Worm (Caenorhabditis elegans) whole organism, L4 larva: ENCODE results near the gene nspe-3.

Experiments used
- F10B5.3 ChIP-seq: sonication (generic microtip); optimal IDR thresholded peaks from 2 replicates; lab custom pipeline; 2016; ENCODE audit warnings: mild to moderate bottlenecking, missing genetic modification characterization, missing compliant biosample characterization
- F37D6.2 ChIP-seq: sonication (generic microtip); optimal IDR thresholded peaks from 2 replicates; lab custom pipeline; 2016; ENCODE audit warnings: mild to moderate bottlenecking, missing genetic modification characterization, missing compliant biosample characterization
- F44E2.7 ChIP-seq: fragments of 200-800 bp; sonication (Bioruptor generic); IDR thresholded peaks from 2 replicates; pipeline ENCODE4 v2.1.2; 2022; ENCODE audit warnings: missing genetic modification characterization, missing compliant biosample characterization
- R02D3.7 ChIP-seq: fragments of 150-350 bp; sonication (generic microtip); optimal IDR thresholded peaks from 3 replicates; lab custom pipeline; 2014; ENCODE audit warnings: missing biosample characterization, missing genetic modification characterization
- T20F7.1 ChIP-seq: fragments of 200-800 bp; sonication (Bioruptor generic); optimal IDR thresholded peaks from 2 replicates; lab custom pipeline; 2018; ENCODE audit warnings: mild to moderate bottlenecking, missing genetic modification characterization, missing compliant biosample characterization
- T26A8.4 ChIP-seq: fragments of 200-800 bp; sonication (Bioruptor generic); IDR thresholded peaks from 2 replicates; pipeline ENCODE4 v1.3.6; 2022; ENCODE audit warnings: missing genetic modification characterization, missing compliant biosample characterization
- Y105C5A.15 ChIP-seq: fragments of 200-800 bp; sonication (Bioruptor generic); IDR thresholded peaks from 2 replicates; pipeline ENCODE4 v1.3.6; 2022; ENCODE audit warnings: missing genetic modification characterization, missing compliant biosample characterization
- Y48G9A.11 ChIP-seq: fragments of 200-800 bp; sonication (Bioruptor generic); IDR thresholded peaks from 2 replicates; pipeline ENCODE4 v1.3.6; 2022; ENCODE audit warnings: missing genetic modification reagents, missing genetic modification characterization, missing compliant biosample characterization
- Y75B8A.6 ChIP-seq: fragments of 200-800 bp; sonication (Bioruptor generic); IDR thresholded peaks from 2 replicates; pipeline ENCODE4 v1.3.6; 2022; ENCODE audit warnings: missing genetic modification reagents, missing genetic modification characterization, missing compliant biosample characterization
- ZK546.5 ChIP-seq, 2 experiments: sonication (generic microtip); optimal IDR thresholded peaks; 2 replicates each; lab custom pipeline; 2017; ENCODE audit warnings: missing biosample characterization in 2 of 2, missing genetic modification characterization in 2 of 2
- attf-4 ChIP-seq: sonication (generic microtip); optimal IDR thresholded peaks from 3 replicates; lab custom pipeline; 2017; ENCODE audit warnings: missing biosample characterization, missing genetic modification characterization
- daf-16 ChIP-seq, 3 experiments: sonication (generic microtip); optimal IDR thresholded peaks; 2 replicates each; lab custom pipeline; 2016 to 2017; ENCODE audit warnings: missing genetic modification characterization in 3 of 3, missing genetic modification reagents in 3 of 3, mild to moderate bottlenecking in 2 of 3, missing compliant biosample characterization in 2 of 3, missing biosample characterization in 1 of 3, moderate library complexity in 1 of 3
- daf-19 ChIP-seq: fragments of 200-800 bp; sonication (Bioruptor generic); conservative IDR thresholded peaks from 2 replicates; pipeline ENCODE4 v1.3.6; 2022; ENCODE audit warnings: missing genetic modification characterization, missing compliant biosample characterization
- dmd-8 ChIP-seq: fragments of 200-800 bp; sonication (Bioruptor generic); IDR thresholded peaks from 2 replicates; pipeline ENCODE4 v1.3.6; 2022; ENCODE audit warnings: missing genetic modification characterization, missing compliant biosample characterization
- dmd-9 ChIP-seq: fragments of 200-800 bp; sonication (Bioruptor generic); IDR thresholded peaks from 2 replicates; pipeline ENCODE4 v1.3.6; 2022; ENCODE audit warnings: missing genetic modification reagents, missing genetic modification characterization, missing compliant biosample characterization
- dpl-1 ChIP-seq: fragments of 150-350 bp; optimal IDR thresholded peaks from 2 replicates; lab custom pipeline; 2014; ENCODE audit warnings: missing biosample characterization, missing genetic modification reagents, missing genetic modification characterization
- dve-1 ChIP-seq: sonication (generic microtip); optimal IDR thresholded peaks from 2 replicates; lab custom pipeline; 2017; ENCODE audit warnings: antibody characterized with exemption, mild to moderate bottlenecking, missing genetic modification characterization, missing compliant biosample characterization; ENCODE audit not compliant: insufficient read depth
- egl-27 ChIP-seq: sonication (generic microtip); optimal IDR thresholded peaks from 3 replicates; lab custom pipeline; 2017; ENCODE audit warnings: missing biosample characterization, missing genetic modification reagents, missing genetic modification characterization
- egl-43 ChIP-seq: fragments of 200-800 bp; sonication (Bioruptor generic); IDR thresholded peaks from 2 replicates; pipeline ENCODE4 v1.3.6; 2022; ENCODE audit warnings: missing genetic modification reagents, missing genetic modification characterization, missing compliant biosample characterization
- fkh-10 ChIP-seq: fragments of 150-350 bp; optimal IDR thresholded peaks from 2 replicates; lab custom pipeline; 2014; ENCODE audit warnings: missing biosample characterization, missing genetic modification reagents, missing genetic modification characterization
- jun-1 ChIP-seq: fragments of 150-350 bp; optimal IDR thresholded peaks from 2 replicates; lab custom pipeline; 2014; ENCODE audit warnings: missing biosample characterization, missing genetic modification reagents, missing genetic modification characterization
- lin-15B ChIP-seq: fragments of 150-350 bp; sonication (generic microtip); optimal IDR thresholded peaks from 3 replicates; lab custom pipeline; 2014; ENCODE audit warnings: missing biosample characterization, missing genetic modification characterization
- lir-3 ChIP-seq: sonication (generic microtip); optimal IDR thresholded peaks from 2 replicates; lab custom pipeline; 2016; ENCODE audit warnings: mild to moderate bottlenecking, missing genetic modification characterization, missing compliant biosample characterization
- lsy-2 ChIP-seq, 2 experiments: fragments of 150-350 bp in 1 of 2; sonication (generic microtip) in 1 of 2; optimal IDR thresholded peaks; 2 replicates each; lab custom pipeline; 2014 to 2017; ENCODE audit warnings: missing biosample characterization in 2 of 2, missing genetic modification characterization in 2 of 2
- madf-9 ChIP-seq: fragments of 200-800 bp; sonication (Bioruptor generic); conservative IDR thresholded peaks from 2 replicates; pipeline ENCODE4 v1.3.6; 2022; ENCODE audit warnings: missing genetic modification reagents, missing genetic modification characterization, missing compliant biosample characterization
- mxl-2 ChIP-seq: fragments of 200-800 bp; sonication (Bioruptor generic); conservative IDR thresholded peaks from 2 replicates; pipeline ENCODE4 v1.3.6; 2022; ENCODE audit warnings: missing genetic modification reagents, missing genetic modification characterization, missing compliant biosample characterization
- mxl-3 ChIP-seq: fragments of 200-800 bp; sonication (Bioruptor generic); optimal IDR thresholded peaks from 2 replicates; lab custom pipeline; 2018; ENCODE audit warnings: mild to moderate bottlenecking, missing genetic modification characterization, missing compliant biosample characterization
- nhr-102 ChIP-seq: sonication (generic microtip); optimal IDR thresholded peaks from 2 replicates; lab custom pipeline; 2016; ENCODE audit warnings: mild to moderate bottlenecking, missing genetic modification characterization, moderate library complexity, missing compliant biosample characterization
- nhr-111 ChIP-seq: fragments of 200-800 bp; sonication (Bioruptor generic); optimal IDR thresholded peaks from 2 replicates; lab custom pipeline; 2018; ENCODE audit warnings: mild to moderate bottlenecking, missing genetic modification characterization, missing compliant biosample characterization
- nhr-41 ChIP-seq: fragments of 200-800 bp; sonication (Bioruptor generic); IDR thresholded peaks from 2 replicates; pipeline ENCODE4 v1.3.6; 2022; ENCODE audit warnings: missing genetic modification reagents, missing genetic modification characterization, missing compliant biosample characterization
- nhr-77 ChIP-seq: fragments of 150-350 bp; optimal IDR thresholded peaks from 2 replicates; lab custom pipeline; 2014; ENCODE audit warnings: missing biosample characterization, missing genetic modification characterization
- pqm-1 ChIP-seq: sonication (generic microtip); optimal IDR thresholded peaks from 2 replicates; lab custom pipeline; 2017; ENCODE audit warnings: missing biosample characterization, missing genetic modification characterization
- rbr-2 ChIP-seq: sonication (generic microtip); optimal IDR thresholded peaks from 2 replicates; lab custom pipeline; 2016; ENCODE audit warnings: missing genotype, missing genetic modification characterization, missing compliant biosample characterization
- saeg-2 ChIP-seq: fragments of 200-800 bp; sonication (Bioruptor generic); IDR thresholded peaks from 2 replicates; pipeline ENCODE4 v1.3.6; 2022; ENCODE audit warnings: missing genetic modification reagents, missing genetic modification characterization, missing compliant biosample characterization
- skn-1 ChIP-seq: fragments of 150-350 bp; optimal IDR thresholded peaks from 2 replicates; lab custom pipeline; 2014; ENCODE audit warnings: missing biosample characterization, missing genetic modification characterization
- snpc-1.2 ChIP-seq: fragments of 200-800 bp; sonication (Bioruptor generic); IDR thresholded peaks from 2 replicates; pipeline ENCODE4 v1.3.6; 2022; ENCODE audit warnings: missing genetic modification reagents, missing genetic modification characterization, missing compliant biosample characterization
- snpc-4 ChIP-seq: fragments of 150-350 bp; optimal IDR thresholded peaks from 2 replicates; lab custom pipeline; 2014; ENCODE audit warnings: missing biosample characterization, missing genetic modification characterization
- spr-3 ChIP-seq: fragments of 200-800 bp; sonication (Bioruptor generic); optimal IDR thresholded peaks from 2 replicates; lab custom pipeline; 2018; ENCODE audit warnings: mild to moderate bottlenecking, missing genetic modification characterization, missing compliant biosample characterization
- zfp-2 ChIP-seq: sonication (generic microtip); optimal IDR thresholded peaks from 2 replicates; lab custom pipeline; 2016; ENCODE audit warnings: mild to moderate bottlenecking, missing genetic modification characterization, missing compliant biosample characterization
- zip-2 ChIP-seq: fragments of 150-350 bp; optimal IDR thresholded peaks from 2 replicates; lab custom pipeline; 2014; ENCODE audit warnings: missing biosample characterization, missing genetic modification characterization
- ztf-7 ChIP-seq: fragments of 150-350 bp; optimal IDR thresholded peaks from 2 replicates; lab custom pipeline; 2014; ENCODE audit warnings: missing biosample characterization, missing genetic modification characterization

Gene nspe-3

ce11 chrII:12617586-12617985 is at the start of gene nspe-3:
Gene nspe-3, plus strand, starts transcription at chrII:12617886.
- TF ChIP-seq skn-1 (tag; lab: Kevin White, UChicago) (no peak), rbr-2 (tag; lab: Kevin White, UChicago) (no peak), egl-43 (no peak), nhr-102 (tag; lab: Kevin White, UChicago) (no peak), snpc-4 (no peak), F10B5.3 (tag; lab: Kevin White, UChicago) (no peak), nhr-77 (tag; lab: Kevin White, UChicago) (no peak), pqm-1 (tag; lab: Kevin White, UChicago) (no peak), lin-15B (tag; lab: Kevin White, UChicago) (no peak), mxl-2 (GFP tag; lab: Robert Waterston, UW) (no peak), lir-3 (tag; lab: Kevin White, UChicago) (no peak), mxl-3 (GFP tag; lab: Kevin White, UChicago) (no peak), Y48G9A.11 (no peak)

ce11 chrII:12570523-12570922 is 47.2 kb upstream of the nspe-3 start, which contains the start of gene Y38E10A.1:
Gene Y38E10A.1, minus strand, starts transcription at chrII:12570623.
- TF ChIP-seq skn-1 (tag; lab: Kevin White, UChicago) (no peak), daf-19 (GFP tag; lab: Robert Waterston, UW) (no peak), dmd-9 (no peak), Y48G9A.11 (no peak), F10B5.3 (tag; lab: Kevin White, UChicago) (no peak), zip-2 (tag; lab: Kevin White, UChicago) (no peak), saeg-2 (GFP tag; lab: Robert Waterston, UW) (no peak), nhr-111 (GFP tag; lab: Kevin White, UChicago) (no peak), lin-15B (tag; lab: Kevin White, UChicago) (no peak), nhr-41 (GFP tag; lab: Robert Waterston, UW) (no peak), snpc-1.2 (GFP tag; lab: Robert Waterston, UW) (no peak), R02D3.7 (tag; lab: Kevin White, UChicago) (no peak), daf-16 (GFP tag; optimal IDR thresholded peaks at IDR 0.05; lab: Kevin White, UChicago) (no peak), daf-16 (tag; optimal IDR thresholded peaks at IDR 0.05; lab: Kevin White, UChicago) (no peak), dve-1 (no peak)
- TF ChIP-seq, all 104 proteins: peak for 0

- TF ChIP-seq egl-27 (tag; lab: Kevin White, UChicago) (no peak), fkh-10 (GFP tag; lab: Kevin White, UChicago) (no peak)
Measured at ce11 chrII:12572760-12573159, 44.9 kb upstream of the nspe-3 start, which contains the start of gene Y38E10A.35. Gene Y38E10A.35, minus strand, starts transcription at chrII:12572860.

DNA sequence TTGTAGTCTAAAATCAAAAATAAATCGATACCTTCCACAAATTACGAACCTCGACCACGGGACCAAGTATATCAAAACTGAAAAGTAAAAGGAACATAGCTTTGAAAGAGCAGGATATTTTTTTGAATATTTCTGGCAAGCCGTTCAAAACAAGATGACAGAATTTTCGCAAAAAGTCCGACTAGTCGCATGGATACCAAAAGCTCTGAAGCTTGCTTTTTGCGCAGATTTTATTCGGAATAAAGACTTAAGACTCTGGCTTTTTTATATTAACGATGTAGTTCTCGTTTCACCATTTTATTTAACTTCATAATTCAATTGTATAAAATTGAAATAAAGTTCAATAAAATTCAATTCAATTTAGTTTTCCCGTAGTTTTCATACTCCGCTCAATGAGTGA is 44.1 kb upstream of the nspe-3 start, which contains the start of gene Y38E10A.2:
TSS of gene Y38E10A.2 (minus strand) at position 101 of the 400 bp plus-strand sequence.
- no peak for TF ChIP-seq attf-4 (tag; lab: Kevin White, UChicago)
- no peak for TF ChIP-seq Y75B8A.6 (GFP tag; lab: Robert Waterston, UW)
- TF ChIP-seq lsy-2 (tag; optimal IDR thresholded peaks at IDR 0.05; lab: Kevin White, UChicago): no peak
- no peak for TF ChIP-seq F37D6.2
- no peak for TF ChIP-seq T26A8.4 (GFP tag; lab: Robert Waterston, UW)
- no peak for TF ChIP-seq jun-1
- TF ChIP-seq madf-9 (GFP tag; lab: Robert Waterston, UW): no peak
- TF ChIP-seq dpl-1 (GFP tag; lab: Kevin White, UChicago): no peak
- TF ChIP-seq Y105C5A.15 (GFP tag; lab: Robert Waterston, UW): no peak
- TF ChIP-seq zfp-2 (tag; lab: Kevin White, UChicago): no peak
- no peak for TF ChIP-seq T20F7.1 (GFP tag; lab: Kevin White, UChicago)
- TF ChIP-seq ztf-7 (tag; lab: Kevin White, UChicago): no peak
- no peak for TF ChIP-seq F44E2.7 (GFP tag; lab: Robert Waterston, UW)
- no peak for TF ChIP-seq spr-3
- TF ChIP-seq zip-2 (tag; lab: Kevin White, UChicago): no peak
- TF ChIP-seq dmd-8: no peak
- no peak for TF ChIP-seq ZK546.5 (tag; optimal IDR thresholded peaks at IDR 0.05; lab: Kevin White, UChicago)
